Worm (Caenorhabditis elegans) whole organism, late embryonic: ENCODE data around the gene spe-27.

Experiments
- ahr-1 ChIP-seq: sonication (generic microtip); optimal IDR thresholded peaks from 2 replicates; lab custom pipeline; 2016; ENCODE audit warnings: missing genetic modification characterization, missing compliant biosample characterization
- ceh-2 ChIP-seq: sonication (generic microtip); optimal IDR thresholded peaks from 2 replicates; lab custom pipeline; 2016; ENCODE audit warnings: missing genotype, missing genetic modification characterization, missing compliant biosample characterization
- ceh-6 ChIP-seq: fragments of 200-800 bp; sonication (Bioruptor generic); optimal IDR thresholded peaks from 2 replicates; lab custom pipeline; 2018; ENCODE audit warnings: mild to moderate bottlenecking, missing genetic modification characterization, missing compliant biosample characterization
- che-1 ChIP-seq: sonication (generic microtip); optimal IDR thresholded peaks from 2 replicates; lab custom pipeline; 2016; ENCODE audit warnings: mild to moderate bottlenecking, missing genetic modification characterization, missing compliant biosample characterization
- dmd-4 ChIP-seq: sonication (generic microtip); optimal IDR thresholded peaks from 2 replicates; lab custom pipeline; 2016; ENCODE audit warnings: borderline replicate concordance, missing genetic modification characterization, missing compliant biosample characterization
- madf-2 ChIP-seq: sonication (generic microtip); optimal IDR thresholded peaks from 2 replicates; lab custom pipeline; 2017; ENCODE audit warnings: missing genetic modification characterization, missing compliant biosample characterization
- odd-2 ChIP-seq: sonication (generic microtip); optimal IDR thresholded peaks from 2 replicates; lab custom pipeline; 2017; ENCODE audit warnings: antibody characterized with exemption, mild to moderate bottlenecking, missing genetic modification characterization, missing compliant biosample characterization
- pros-1 ChIP-seq: fragments of 150-350 bp; optimal IDR thresholded peaks from 2 replicates; lab custom pipeline; 2014; ENCODE audit warnings: missing biosample characterization, missing genetic modification reagents, missing genetic modification characterization
- ref-2 ChIP-seq: sonication (generic microtip); optimal IDR thresholded peaks from 2 replicates; lab custom pipeline; 2016; ENCODE audit warnings: missing genetic modification characterization, missing compliant biosample characterization
- tbx-7 ChIP-seq: sonication (generic microtip); optimal IDR thresholded peaks from 2 replicates; lab custom pipeline; 2016; ENCODE audit warnings: missing genotype, missing genetic modification characterization, missing compliant biosample characterization
- ztf-16 ChIP-seq: sonication (generic microtip); optimal IDR thresholded peaks from 2 replicates; lab custom pipeline; 2017; ENCODE audit warnings: missing genetic modification characterization, missing compliant biosample characterization

spe-27 gene

DNA sequence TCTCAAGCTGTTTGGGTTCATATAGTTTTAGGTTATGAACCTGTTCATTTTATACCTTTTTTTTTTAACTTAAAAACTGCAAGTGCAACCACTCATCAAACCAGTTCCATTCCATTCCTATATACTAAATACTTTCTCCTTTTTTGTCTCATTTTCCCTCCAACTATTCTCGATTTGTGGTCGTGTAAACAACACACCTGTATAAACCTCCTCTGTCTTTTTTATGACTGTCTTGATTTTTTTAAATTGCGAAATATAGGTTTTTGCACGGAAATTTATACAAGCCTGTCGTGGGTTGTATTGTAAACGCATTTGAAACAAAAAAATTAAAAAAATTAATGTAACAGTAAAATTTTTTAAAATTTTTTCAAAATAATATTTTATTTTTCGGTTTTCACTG is 49.3 kb downstream of the spe-27 start:
- TF ChIP-seq madf-2 (tag; lab: Kevin White, UChicago) (no peak), ahr-1 (no peak), ceh-2 (tag; lab: Kevin White, UChicago) (no peak), che-1 (tag; lab: Kevin White, UChicago) (no peak), ceh-6 (GFP tag; lab: Kevin White, UChicago) (no peak), odd-2 (tag; lab: Kevin White, UChicago) (no peak), tbx-7 (tag; lab: Kevin White, UChicago) (no peak), dmd-4 (tag; lab: Kevin White, UChicago) (no peak), ztf-16 (no peak), pros-1 (no peak), ref-2 (tag; lab: Kevin White, UChicago) (no peak)
